Worm (Caenorhabditis elegans): ENCODE results near the gene dnj-25.
A peak's percentile ranks its signal among the peaks of the same experiment; 100 is the strongest.

DNA sequence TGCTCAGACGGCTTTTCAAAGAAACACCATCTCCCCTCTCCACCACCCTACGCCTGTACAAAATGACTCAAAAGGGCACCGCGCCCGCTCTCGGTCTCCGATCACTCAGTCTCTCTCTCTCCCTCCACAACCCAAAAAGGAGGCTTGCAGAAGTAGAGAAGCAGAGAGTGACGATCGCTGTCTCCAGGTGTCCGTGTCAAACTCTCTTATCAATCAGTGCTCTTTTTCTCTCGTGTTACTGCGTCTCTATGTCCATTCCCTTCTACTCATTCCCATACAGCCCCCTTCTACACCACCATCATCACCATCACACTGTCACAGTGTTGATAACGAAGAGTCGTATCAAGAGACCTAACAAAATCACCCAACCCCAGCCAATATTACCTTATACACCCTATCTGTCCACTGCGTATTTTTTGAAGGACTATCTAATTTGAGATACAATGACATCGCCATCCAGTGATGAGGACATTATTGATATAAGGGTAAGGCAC is 8.5 kb upstream of the dnj-25 start, which contains the start of gene pha-4:
- TF ChIP-seq ama-1 (optimal IDR thresholded peaks at IDR 0.05) (no peak), mml-1 (tag; optimal IDR thresholded peaks at IDR 0.05) (no peak), pqm-1 (tag; optimal IDR thresholded peaks at IDR 0.05) (peak; percentile 69), ceh-16 (tag; optimal IDR thresholded peaks at IDR 0.05) (no peak), mdl-1 (tag; optimal IDR thresholded peaks at IDR 0.05) (no peak), nhr-23 (tag; optimal IDR thresholded peaks at IDR 0.05) (no peak), nhr-77 (tag; optimal IDR thresholded peaks at IDR 0.05) (no peak)

Data from whole organism, L3 larva.